Worm (Caenorhabditis elegans) whole organism, L3 larva: ENCODE results near the gene nhr-107.

Experiments used
- R02D3.7 ChIP-seq: fragments of 150-350 bp; optimal IDR thresholded peaks from 2 replicates; lab custom pipeline; 2014; ENCODE audit warnings: missing biosample characterization, missing genetic modification characterization
- ama-1 ChIP-seq: fragments of 150-350 bp; optimal IDR thresholded peaks from 2 replicates; lab custom pipeline; 2018
- elt-1 ChIP-seq: fragments of 150-350 bp; optimal IDR thresholded peaks from 2 replicates; lab custom pipeline; 2014; ENCODE audit warnings: missing biosample characterization, missing genetic modification characterization
- elt-3 ChIP-seq, 3 experiments: fragments of 150-350 bp in 1 of 3; sonication (generic microtip) in 2 of 3; optimal IDR thresholded peaks; 2 replicates in 2 of 3; 4 replicates in 1 of 3; lab custom pipeline; 2014 to 2017; ENCODE audit warnings: missing biosample characterization in 3 of 3, missing genetic modification characterization in 3 of 3
- eor-1 ChIP-seq, 2 experiments: fragments of 150-350 bp; optimal IDR thresholded peaks; 2 replicates each; lab custom pipeline; 2014 to 2018; ENCODE audit warnings: missing biosample characterization in 2 of 2, missing genetic modification characterization in 2 of 2
- jun-1 ChIP-seq: fragments of 150-350 bp; optimal IDR thresholded peaks from 2 replicates; lab custom pipeline; 2014; ENCODE audit warnings: missing biosample characterization, missing genetic modification reagents, missing genetic modification characterization
- lin-39 ChIP-seq: fragments of 150-350 bp; optimal IDR thresholded peaks from 2 replicates; lab custom pipeline; 2018; ENCODE audit warnings: missing biosample characterization, missing genetic modification reagents, missing genetic modification characterization
- mdl-1 ChIP-seq: fragments of 150-350 bp; optimal IDR thresholded peaks from 2 replicates; lab custom pipeline; 2014; ENCODE audit warnings: missing biosample characterization, missing genetic modification characterization
- nhr-11 ChIP-seq: fragments of 150-350 bp; optimal IDR thresholded peaks from 2 replicates; lab custom pipeline; 2014; ENCODE audit warnings: missing biosample characterization, missing genetic modification characterization
- nhr-12 ChIP-seq: fragments of 150-350 bp; optimal IDR thresholded peaks from 2 replicates; lab custom pipeline; 2014; ENCODE audit warnings: missing biosample characterization, missing genetic modification characterization
- nhr-28 ChIP-seq: fragments of 150-350 bp; optimal IDR thresholded peaks from 2 replicates; lab custom pipeline; 2014; ENCODE audit warnings: missing biosample characterization, missing genetic modification characterization
- tbx-2 ChIP-seq: sonication (generic microtip); optimal IDR thresholded peaks from 2 replicates; lab custom pipeline; 2016; ENCODE audit warnings: mild to moderate bottlenecking, missing genetic modification characterization, missing compliant biosample characterization
- zag-1 ChIP-seq: fragments of 150-350 bp; optimal IDR thresholded peaks from 2 replicates; lab custom pipeline; 2014; ENCODE audit warnings: missing biosample characterization, missing genetic modification characterization
- ztf-4 ChIP-seq: fragments of 150-350 bp; optimal IDR thresholded peaks from 2 replicates; lab custom pipeline; 2014; ENCODE audit warnings: missing biosample characterization, missing genetic modification characterization

ce11 chrV:7005964-7006363 is 9.1 kb upstream of the nhr-107 start, which contains the start of gene spig-10:
- TF ChIP-seq lin-39 (tag; lab: Kevin White, UChicago) (no peak), mdl-1 (tag; lab: Kevin White, UChicago) (no peak), ama-1 (lab: Kevin White, UChicago) (no peak), nhr-12 (tag; lab: Kevin White, UChicago) (no peak), elt-1 (tag; lab: Kevin White, UChicago) (no peak), tbx-2 (tag; lab: Kevin White, UChicago) (no peak), nhr-11 (tag; lab: Kevin White, UChicago) (no peak), zag-1 (tag; lab: Kevin White, UChicago) (no peak), jun-1 (tag; lab: Kevin White, UChicago) (no peak), nhr-28 (no peak), elt-3 (tag; optimal IDR thresholded peaks at IDR 0.05; lab: Kevin White, UChicago) (no peak), R02D3.7 (tag; lab: Kevin White, UChicago) (no peak), eor-1 (tag; optimal IDR thresholded peaks at IDR 0.05; lab: Kevin White, UChicago) (no peak), ztf-4 (no peak)
